Fruit fly (Drosophila melanogaster): ENCODE data around the gene IPIP.

Gene IPIP

dm6 chr2L:6050575-6050974 is 2.8 kb downstream of the IPIP start, which contains the start of gene CG9135 (continued):
- TF ChIP-seq CG9797 (GFP tag; optimal IDR thresholded peaks at IDR 0.05), result peak; percentile 15
- TF ChIP-seq pnt (GFP tag; optimal IDR thresholded peaks at IDR 0.05), result no peak
- no peak for TF ChIP-seq CG16815 (GFP tag; optimal IDR thresholded peaks at IDR 0.05)
- peak; percentile 54 for TF ChIP-seq CoRest (tag; optimal IDR thresholded peaks at IDR 0.05)
- TF ChIP-seq slbo (GFP tag; IDR thresholded peaks at IDR 0.05), result 0 out of 2 replicates have a peak, but pooled peaks have one; percentile 8
- TF ChIP-seq eyg (GFP tag; optimal IDR thresholded peaks at IDR 0.05), result no peak
- TF ChIP-seq CG2120 (GFP tag; optimal IDR thresholded peaks at IDR 0.05), result no peak
- TF ChIP-seq H2.0 (GFP tag; IDR thresholded peaks at IDR 0.05), result no peak
- no peak for TF ChIP-seq zfh2 (GFP tag; optimal IDR thresholded peaks at IDR 0.05)
- peak; percentile 99 for TF ChIP-seq mld (GFP tag; IDR thresholded peaks at IDR 0.05; ENCODE audit: partially characterized antibody)
- no peak for TF ChIP-seq tll (GFP tag; optimal IDR thresholded peaks at IDR 0.05)
- peak; percentile 72 for TF ChIP-seq E2f2 (GFP tag; IDR thresholded peaks at IDR 0.05)
- TF ChIP-seq pan (optimal IDR thresholded peaks at IDR 0.05), result no peak
- TF ChIP-seq pan (GFP tag; optimal IDR thresholded peaks at IDR 0.05 in 1 of 2, IDR thresholded peaks at IDR 0.05 in 1 of 2), result no peak
- TF ChIP-seq Sox102F (GFP tag; optimal IDR thresholded peaks at IDR 0.05), result no peak
- TF ChIP-seq CG13287 (GFP tag; IDR thresholded peaks at IDR 0.05; ENCODE audit: partially characterized antibody), result peak; percentile 99
- TF ChIP-seq h (optimal IDR thresholded peaks at IDR 0.05), result no peak
- TF ChIP-seq CG17829 (tag; optimal IDR thresholded peaks at IDR 0.05), result peak; percentile 34
- no peak for TF ChIP-seq CG17328 (GFP tag; IDR thresholded peaks at IDR 0.05)
- no peak for TF ChIP-seq CG18764 (GFP tag; optimal IDR thresholded peaks at IDR 0.05)
- peak; percentile 6; the same call in 1 of the 3 replicates for TF ChIP-seq CG34422 (GFP tag; IDR thresholded peaks at IDR 0.05)
- no peak for TF ChIP-seq pho (GFP tag; optimal IDR thresholded peaks at IDR 0.05)
- TF ChIP-seq fd64A (GFP tag; optimal IDR thresholded peaks at IDR 0.05), result no peak
- peak; percentile 11 for TF ChIP-seq CG15601 (tag; optimal IDR thresholded peaks at IDR 0.05)
- no peak for TF ChIP-seq lola (GFP tag; optimal IDR thresholded peaks at IDR 0.05)
- TF ChIP-seq NC2β (GFP tag; optimal IDR thresholded peaks at IDR 0.05), result no peak
- no peak for TF ChIP-seq CG1529 (GFP tag; optimal IDR thresholded peaks at IDR 0.05)
- TF ChIP-seq CG2712 (tag; optimal IDR thresholded peaks at IDR 0.05), result peak; percentile 36
- TF ChIP-seq CG13424 (tag; optimal IDR thresholded peaks at IDR 0.05), result no peak
- no peak for TF ChIP-seq CG6813 (GFP tag; optimal IDR thresholded peaks at IDR 0.05)
- TF ChIP-seq gt (GFP tag; IDR thresholded peaks at IDR 0.05), result no peak
- TF ChIP-seq CG7987 (GFP tag; optimal IDR thresholded peaks at IDR 0.05), result no peak
- TF ChIP-seq CG4328 (GFP tag; optimal IDR thresholded peaks at IDR 0.05), result no peak
- TF ChIP-seq Dref (GFP tag; IDR thresholded peaks at IDR 0.05), result peak; percentile 100
- no peak for TF ChIP-seq unpg (GFP tag; optimal IDR thresholded peaks at IDR 0.05)
- peak; percentile 84 for TF ChIP-seq ssp (GFP tag; IDR thresholded peaks at IDR 0.05)
- TF ChIP-seq jumu (GFP tag; optimal IDR thresholded peaks at IDR 0.05), result no peak
- TF ChIP-seq slp2 (GFP tag; optimal IDR thresholded peaks at IDR 0.05), result no peak
- peak; percentile 98 for TF ChIP-seq chinmo (GFP tag; IDR thresholded peaks at IDR 0.05; ENCODE audit: partially characterized antibody)
- no peak for TF ChIP-seq CG12659 (GFP tag; optimal IDR thresholded peaks at IDR 0.05)
- TF ChIP-seq gcm (GFP tag; optimal IDR thresholded peaks at IDR 0.05), result no peak
- TF ChIP-seq CG6254 (GFP tag; optimal IDR thresholded peaks at IDR 0.05), result peak; percentile 19
- no peak for TF ChIP-seq YL-1 (GFP tag; optimal IDR thresholded peaks at IDR 0.05)
- TF ChIP-seq CG9609 (GFP tag; optimal IDR thresholded peaks at IDR 0.05), result no peak
- TF ChIP-seq BEAF-32 (GFP tag; optimal IDR thresholded peaks at IDR 0.05), result peak; percentile 96
- peak; percentile 99 for TF ChIP-seq CG34224 (GFP tag; IDR thresholded peaks at IDR 0.05; ENCODE audit: partially characterized antibody)
- TF ChIP-seq CG7271 (tag; optimal IDR thresholded peaks at IDR 0.05), result no peak
- TF ChIP-seq CG6272 (GFP tag; IDR thresholded peaks at IDR 0.05), result peak; percentile 28; the same call in 1 of the 2 replicates
- TF ChIP-seq ranshi (GFP tag; IDR thresholded peaks at IDR 0.05), result no peak
- peak; percentile 36 for TF ChIP-seq nmo (GFP tag; optimal IDR thresholded peaks at IDR 0.05)
- TF ChIP-seq CG1792 (GFP tag; optimal IDR thresholded peaks at IDR 0.05), result no peak
